Worm (Caenorhabditis elegans) whole organism, L2 larva: ENCODE data around the gene eef-1G.

ENCODE experiments used
- R02D3.7 ChIP-seq: fragments of 150-350 bp; optimal IDR thresholded peaks from 2 replicates; lab custom pipeline; 2014; ENCODE audit warnings: missing biosample characterization, missing genetic modification characterization
- ama-1 ChIP-seq: fragments of 150-350 bp; optimal IDR thresholded peaks from 2 replicates; lab custom pipeline; 2018; ENCODE audit warnings: inconsistent platforms
- egl-27 ChIP-seq: sonication (generic microtip); optimal IDR thresholded peaks from 3 replicates; lab custom pipeline; 2017; ENCODE audit warnings: missing biosample characterization, missing genetic modification reagents, missing genetic modification characterization
- elt-3 ChIP-seq: sonication (generic microtip); optimal IDR thresholded peaks from 2 replicates; lab custom pipeline; 2017; ENCODE audit warnings: missing biosample characterization, missing genetic modification characterization
- fos-1 ChIP-seq: fragments of 150-350 bp; optimal IDR thresholded peaks from 2 replicates; lab custom pipeline; 2014; ENCODE audit warnings: missing biosample characterization, missing genetic modification characterization
- lin-39 ChIP-seq: fragments of 150-350 bp; optimal IDR thresholded peaks from 2 replicates; lab custom pipeline; 2014; ENCODE audit warnings: missing biosample characterization, missing genetic modification reagents, missing genetic modification characterization
- lsy-2 ChIP-seq, 2 experiments: fragments of 150-350 bp in 1 of 2; sonication (generic microtip) in 1 of 2; optimal IDR thresholded peaks; 2 replicates each; lab custom pipeline; 2014 to 2017; ENCODE audit warnings: missing biosample characterization in 2 of 2, missing genetic modification characterization in 2 of 2
- mbf-1 ChIP-seq: sonication (generic microtip); optimal IDR thresholded peaks from 2 replicates; lab custom pipeline; 2017; ENCODE audit warnings: missing biosample characterization, missing genetic modification characterization
- nhr-12 ChIP-seq: fragments of 150-350 bp; optimal IDR thresholded peaks from 2 replicates; lab custom pipeline; 2014; ENCODE audit warnings: missing biosample characterization, missing genetic modification characterization
- nhr-237 ChIP-seq: fragments of 150-350 bp; optimal IDR thresholded peaks from 2 replicates; lab custom pipeline; 2014; ENCODE audit warnings: missing biosample characterization, missing genetic modification characterization
- nhr-77 ChIP-seq: fragments of 150-350 bp; optimal IDR thresholded peaks from 2 replicates; lab custom pipeline; 2014; ENCODE audit warnings: missing biosample characterization, missing genetic modification characterization
- snpc-4 ChIP-seq: fragments of 150-350 bp; optimal IDR thresholded peaks from 2 replicates; lab custom pipeline; 2014; ENCODE audit warnings: missing biosample characterization, missing genetic modification characterization
- unc-39 ChIP-seq: fragments of 150-350 bp; optimal IDR thresholded peaks from 2 replicates; lab custom pipeline; 2014; ENCODE audit warnings: missing biosample characterization, missing genetic modification characterization

DNA sequence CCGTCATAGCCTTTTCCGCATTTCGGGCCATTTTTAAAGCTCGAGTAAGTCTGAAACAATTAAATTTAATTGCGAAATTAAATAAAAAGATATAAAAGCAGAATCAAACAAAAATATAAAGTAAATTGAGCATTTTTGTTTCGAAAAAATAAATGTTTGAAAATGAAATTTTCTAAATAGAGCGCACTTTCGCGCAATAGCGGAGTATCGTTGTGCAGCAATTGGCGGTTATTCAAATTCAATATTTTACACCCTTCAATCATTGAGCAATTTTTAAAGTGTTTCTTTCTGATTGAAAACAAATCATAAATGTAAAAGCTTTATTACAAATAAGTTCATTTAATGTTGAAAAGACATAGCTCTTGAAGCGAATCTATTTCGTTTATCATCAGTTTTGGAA, 35.1 kb downstream of the eef-1G start, which contains the start of gene isy-1:
- no peak for TF ChIP-seq nhr-12 (tag; lab: Kevin White, UChicago)
- TF ChIP-seq lin-39 = no peak
- no peak for TF ChIP-seq nhr-77
- peak; percentile 18 to 86 for TF ChIP-seq lsy-2 (tag; optimal IDR thresholded peaks at IDR 0.05; lab: Kevin White, UChicago)
- no peak for TF ChIP-seq R02D3.7
- TF ChIP-seq unc-39 (tag; lab: Kevin White, UChicago) = no peak
- TF ChIP-seq fos-1 (tag; lab: Kevin White, UChicago) = peak; percentile 38
- TF ChIP-seq ama-1 (lab: Kevin White, UChicago) = no peak
- peak; percentile 57 for TF ChIP-seq snpc-4 (tag; lab: Kevin White, UChicago)
- no peak for TF ChIP-seq elt-3 (tag; lab: Kevin White, UChicago)
- TF ChIP-seq nhr-237 (tag; lab: Kevin White, UChicago) = no peak
- no peak for TF ChIP-seq egl-27 (tag; lab: Kevin White, UChicago)
- no peak for TF ChIP-seq mbf-1
